Worm (Caenorhabditis elegans) whole organism, L2 larva: Measurements from ENCODE around the gene rab-21.

ENCODE experiments used
- C34F6.9 ChIP-seq: fragments of 150-350 bp; optimal IDR thresholded peaks from 2 replicates; lab custom pipeline; 2014; ENCODE audit warnings: missing biosample characterization, missing genetic modification characterization
- Y55F3AM.14 ChIP-seq: fragments of 200-800 bp; sonication (Bioruptor generic); optimal IDR thresholded peaks from 2 replicates; lab custom pipeline; 2018; ENCODE audit warnings: mild to moderate bottlenecking, missing genetic modification characterization, missing compliant biosample characterization
- ZK546.5 ChIP-seq: sonication (generic microtip); optimal IDR thresholded peaks from 2 replicates; lab custom pipeline; 2017; ENCODE audit warnings: missing biosample characterization, missing genetic modification characterization
- alr-1 ChIP-seq: fragments of 150-350 bp; optimal IDR thresholded peaks from 2 replicates; lab custom pipeline; 2014; ENCODE audit warnings: missing biosample characterization, missing genetic modification characterization
- aly-2 ChIP-seq: fragments of 150-350 bp; optimal IDR thresholded peaks from 2 replicates; lab custom pipeline; 2014; ENCODE audit warnings: missing biosample characterization, missing genetic modification characterization
- blmp-1 ChIP-seq: sonication (generic microtip); optimal IDR thresholded peaks from 2 replicates; lab custom pipeline; 2017; ENCODE audit warnings: missing genetic modification characterization, mild to moderate bottlenecking, missing compliant biosample characterization, antibody characterized with exemption, moderate library complexity; ENCODE audit not compliant: insufficient read depth
- ceh-16 ChIP-seq: fragments of 150-350 bp; optimal IDR thresholded peaks from 2 replicates; lab custom pipeline; 2014; ENCODE audit warnings: missing biosample characterization, missing genetic modification characterization
- ceh-82 ChIP-seq: fragments of 150-350 bp; optimal IDR thresholded peaks from 2 replicates; lab custom pipeline; 2014; ENCODE audit warnings: missing biosample characterization, missing genetic modification characterization
- crh-2 ChIP-seq: sonication (generic microtip); optimal IDR thresholded peaks from 2 replicates; lab custom pipeline; 2017; ENCODE audit warnings: missing biosample characterization, missing genetic modification characterization
- dmd-4 ChIP-seq: sonication (generic microtip); optimal IDR thresholded peaks from 2 replicates; lab custom pipeline; 2017; ENCODE audit warnings: missing biosample characterization, missing genetic modification characterization
- egl-27 ChIP-seq: sonication (generic microtip); optimal IDR thresholded peaks from 3 replicates; lab custom pipeline; 2017; ENCODE audit warnings: missing biosample characterization, missing genetic modification reagents, missing genetic modification characterization
- elt-1 ChIP-seq: fragments of 150-350 bp; optimal IDR thresholded peaks from 2 replicates; lab custom pipeline; 2014; ENCODE audit warnings: missing biosample characterization, missing genetic modification characterization
- elt-3 ChIP-seq: sonication (generic microtip); optimal IDR thresholded peaks from 2 replicates; lab custom pipeline; 2017; ENCODE audit warnings: missing biosample characterization, missing genetic modification characterization
- fos-1 ChIP-seq: fragments of 150-350 bp; optimal IDR thresholded peaks from 2 replicates; lab custom pipeline; 2014; ENCODE audit warnings: missing biosample characterization, missing genetic modification characterization
- lin-11 ChIP-seq: fragments of 150-350 bp; sonication (generic microtip); optimal IDR thresholded peaks from 2 replicates; lab custom pipeline; 2014; ENCODE audit warnings: missing biosample characterization, missing genetic modification characterization, inconsistent platforms, mixed read lengths
- lin-39 ChIP-seq: fragments of 150-350 bp; optimal IDR thresholded peaks from 2 replicates; lab custom pipeline; 2014; ENCODE audit warnings: missing biosample characterization, missing genetic modification reagents, missing genetic modification characterization
- lsy-2 ChIP-seq, 2 experiments: fragments of 150-350 bp in 1 of 2; sonication (generic microtip) in 1 of 2; optimal IDR thresholded peaks; 2 replicates each; lab custom pipeline; 2014 to 2017; ENCODE audit warnings: missing biosample characterization in 2 of 2, missing genetic modification characterization in 2 of 2
- mab-5 ChIP-seq: fragments of 150-350 bp; optimal IDR thresholded peaks from 2 replicates; lab custom pipeline; 2014; ENCODE audit warnings: missing biosample characterization, missing genetic modification characterization
- mbf-1 ChIP-seq: sonication (generic microtip); optimal IDR thresholded peaks from 2 replicates; lab custom pipeline; 2017; ENCODE audit warnings: missing biosample characterization, missing genetic modification characterization
- mdl-1 ChIP-seq, 2 experiments: fragments of 150-350 bp in 1 of 2; sonication (generic microtip) in 1 of 2; optimal IDR thresholded peaks; 2 replicates each; lab custom pipeline; 2017; ENCODE audit warnings: missing biosample characterization in 2 of 2, missing genetic modification characterization in 2 of 2
- nhr-10 ChIP-seq: sonication (generic microtip); optimal IDR thresholded peaks from 2 replicates; lab custom pipeline; 2017; ENCODE audit warnings: missing biosample characterization, missing genetic modification characterization
- nhr-12 ChIP-seq: fragments of 150-350 bp; optimal IDR thresholded peaks from 2 replicates; lab custom pipeline; 2014; ENCODE audit warnings: missing biosample characterization, missing genetic modification characterization
- nhr-129 ChIP-seq: fragments of 150-350 bp; optimal IDR thresholded peaks from 2 replicates; lab custom pipeline; 2014; ENCODE audit warnings: missing biosample characterization, missing genetic modification characterization
- nhr-21 ChIP-seq: fragments of 150-350 bp; optimal IDR thresholded peaks from 2 replicates; lab custom pipeline; 2014; ENCODE audit warnings: missing biosample characterization, missing genetic modification characterization
- nhr-23 ChIP-seq: fragments of 150-350 bp; optimal IDR thresholded peaks from 2 replicates; lab custom pipeline; 2014; ENCODE audit warnings: missing biosample characterization, missing genetic modification reagents, missing genetic modification characterization
- nhr-237 ChIP-seq: fragments of 150-350 bp; optimal IDR thresholded peaks from 2 replicates; lab custom pipeline; 2014; ENCODE audit warnings: missing biosample characterization, missing genetic modification characterization
- nhr-25 ChIP-seq: fragments of 150-350 bp; sonication (generic microtip); optimal IDR thresholded peaks from 3 replicates; lab custom pipeline; 2014; ENCODE audit warnings: missing biosample characterization, missing genetic modification characterization
- nhr-77 ChIP-seq: fragments of 150-350 bp; optimal IDR thresholded peaks from 2 replicates; lab custom pipeline; 2014; ENCODE audit warnings: missing biosample characterization, missing genetic modification characterization
- peb-1 ChIP-seq: fragments of 150-350 bp; optimal IDR thresholded peaks from 2 replicates; lab custom pipeline; 2014; ENCODE audit warnings: missing biosample characterization, missing genetic modification characterization
- skn-1 ChIP-seq: sonication (generic microtip); optimal IDR thresholded peaks from 2 replicates; lab custom pipeline; 2017; ENCODE audit warnings: missing biosample characterization, missing genetic modification characterization
- sma-3 ChIP-seq: sonication (generic microtip); optimal IDR thresholded peaks from 2 replicates; lab custom pipeline; 2016; ENCODE audit warnings: missing genetic modification reagents, missing genetic modification characterization, missing compliant biosample characterization
- sma-9 ChIP-seq, 2 experiments: fragments of 150-350 bp in 1 of 2; sonication (generic microtip) in 1 of 2; optimal IDR thresholded peaks; 2 replicates each; lab custom pipeline; 2014 to 2016; ENCODE audit warnings: missing genetic modification characterization in 2 of 2, mild to moderate bottlenecking in 1 of 2, missing biosample characterization in 1 of 2, missing compliant biosample characterization in 1 of 2, missing genetic modification reagents in 1 of 2, moderate library complexity in 1 of 2
- snpc-4 ChIP-seq: fragments of 150-350 bp; optimal IDR thresholded peaks from 2 replicates; lab custom pipeline; 2014; ENCODE audit warnings: missing biosample characterization, missing genetic modification characterization
- unc-39 ChIP-seq: fragments of 150-350 bp; optimal IDR thresholded peaks from 2 replicates; lab custom pipeline; 2014; ENCODE audit warnings: missing biosample characterization, missing genetic modification characterization
- unc-62 ChIP-seq: fragments of 150-350 bp; optimal IDR thresholded peaks from 2 replicates; lab custom pipeline; 2014; ENCODE audit warnings: missing biosample characterization, missing genetic modification reagents, missing genetic modification characterization
- zag-1 ChIP-seq: fragments of 150-350 bp; optimal IDR thresholded peaks from 2 replicates; lab custom pipeline; 2014; ENCODE audit warnings: missing biosample characterization, missing genetic modification characterization
- ztf-11 ChIP-seq: sonication (generic microtip); optimal IDR thresholded peaks from 2 replicates; lab custom pipeline; 2017; ENCODE audit warnings: missing biosample characterization, missing genetic modification characterization

Gene rab-21

DNA sequence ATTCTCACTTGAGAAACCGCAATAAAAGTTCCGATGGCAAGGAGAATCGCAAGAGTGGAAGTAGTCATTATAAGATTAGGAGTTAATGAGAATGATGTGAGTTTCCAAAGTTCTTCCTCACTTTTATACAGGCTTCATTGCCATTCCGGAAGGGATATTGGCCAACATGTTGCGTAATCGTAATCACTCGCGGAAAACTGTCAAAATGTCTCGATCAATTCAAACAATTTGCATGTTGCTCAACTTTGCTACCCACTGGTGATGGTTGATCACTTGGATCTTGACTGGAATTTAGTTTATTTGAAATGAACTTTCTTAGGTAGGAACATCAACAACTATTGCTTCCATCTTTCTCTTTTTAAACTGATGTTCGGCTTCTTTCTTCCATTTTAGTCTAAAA lies 22.6 kb upstream of the rab-21 start, which contains the start of gene idpb-4:
TSS of gene idpb-4 (minus strand) at position 101 of the 400 bp plus-strand sequence.
- TF ChIP-seq alr-1 (tag; lab: Kevin White, UChicago) (no peak), nhr-129 (no peak), fos-1 (no peak), aly-2 (no peak), peb-1 (tag; lab: Kevin White, UChicago) (no peak), sma-3 (GFP tag; lab: Kevin White, UChicago) (no peak), ztf-11 (tag; lab: Kevin White, UChicago) (no peak), Y55F3AM.14 (GFP tag; lab: Kevin White, UChicago) (no peak), mdl-1 (tag; optimal IDR thresholded peaks at IDR 0.05; lab: Kevin White, UChicago) (no peak), egl-27 (no peak), ceh-82 (tag; lab: Kevin White, UChicago) (no peak), nhr-77 (no peak), mab-5 (tag; lab: Kevin White, UChicago) (no peak), elt-3 (tag; lab: Kevin White, UChicago) (no peak), nhr-23 (tag; lab: Kevin White, UChicago) (no peak), blmp-1 (tag; lab: Kevin White, UChicago) (no peak), skn-1 (tag; lab: Kevin White, UChicago) (no peak), lsy-2 (tag; optimal IDR thresholded peaks at IDR 0.05; lab: Kevin White, UChicago) (no peak), nhr-25 (tag; lab: Kevin White, UChicago) (no peak), nhr-10 (tag; lab: Kevin White, UChicago) (no peak)

DNA sequence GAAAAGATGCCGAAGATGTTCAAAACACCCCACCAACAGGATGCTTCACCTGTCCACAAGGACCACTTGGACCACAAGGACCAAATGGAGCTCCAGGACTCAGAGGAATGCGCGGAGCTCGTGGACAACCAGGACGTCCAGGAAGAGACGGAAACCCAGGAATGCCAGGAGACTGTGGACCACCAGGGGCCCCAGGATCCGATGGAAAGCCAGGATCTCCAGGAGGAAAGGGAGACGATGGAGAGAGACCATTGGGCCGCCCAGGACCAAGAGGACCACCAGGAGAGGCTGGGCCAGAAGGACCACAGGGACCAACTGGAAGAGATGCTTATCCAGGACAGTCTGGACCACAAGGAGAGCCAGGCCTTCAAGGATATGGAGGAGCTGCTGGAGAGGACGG lies 18.8 kb upstream of the rab-21 start:
- TF ChIP-seq aly-2 (no peak), dmd-4 (tag; lab: Kevin White, UChicago) (no peak), mab-5 (tag; lab: Kevin White, UChicago) (no peak), nhr-129 (no peak)

DNA sequence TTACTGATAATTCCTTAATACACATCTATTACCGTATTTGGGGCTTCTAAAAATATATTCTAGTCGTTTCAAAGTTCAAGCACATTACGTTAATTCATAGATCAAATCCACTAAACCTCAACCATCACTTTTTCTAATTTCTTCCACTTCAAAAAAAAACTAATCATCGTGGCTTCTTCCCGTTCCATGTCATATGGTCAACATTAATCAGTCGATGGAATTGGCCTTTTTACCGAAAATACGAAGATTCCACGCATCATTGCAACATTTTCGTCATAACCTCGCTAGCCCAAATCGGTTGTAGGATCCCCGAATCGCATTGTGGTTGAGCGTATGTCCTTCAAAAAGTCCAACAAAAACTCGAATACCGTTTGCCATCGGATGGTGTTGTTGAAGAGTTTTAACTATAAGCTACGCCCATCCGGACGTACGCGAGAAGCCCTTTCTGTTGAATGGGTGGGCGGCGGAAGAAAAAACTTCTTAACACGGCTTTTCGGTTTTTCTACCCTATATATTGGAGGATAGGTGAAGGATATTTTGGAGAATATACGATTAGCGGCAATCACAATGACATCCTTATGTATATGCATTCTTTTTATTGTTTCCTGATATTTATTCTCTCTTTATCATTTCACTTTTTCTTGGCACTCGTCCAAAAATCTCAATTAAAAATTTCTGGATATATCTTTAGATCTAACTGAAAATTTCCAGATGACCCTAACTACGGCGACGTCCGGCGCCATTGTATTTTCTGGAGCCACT lies 17.7 kb upstream of the rab-21 start, which contains the start of gene rol-6:
TSS of gene rol-6 (plus strand) at position 712 of the 762 bp plus-strand sequence.
- TF ChIP-seq nhr-25 (tag; lab: Kevin White, UChicago): no peak
- peak; percentile 10 for TF ChIP-seq nhr-21 (tag; lab: Kevin White, UChicago)
- TF ChIP-seq snpc-4 (tag; lab: Kevin White, UChicago): no peak

DNA sequence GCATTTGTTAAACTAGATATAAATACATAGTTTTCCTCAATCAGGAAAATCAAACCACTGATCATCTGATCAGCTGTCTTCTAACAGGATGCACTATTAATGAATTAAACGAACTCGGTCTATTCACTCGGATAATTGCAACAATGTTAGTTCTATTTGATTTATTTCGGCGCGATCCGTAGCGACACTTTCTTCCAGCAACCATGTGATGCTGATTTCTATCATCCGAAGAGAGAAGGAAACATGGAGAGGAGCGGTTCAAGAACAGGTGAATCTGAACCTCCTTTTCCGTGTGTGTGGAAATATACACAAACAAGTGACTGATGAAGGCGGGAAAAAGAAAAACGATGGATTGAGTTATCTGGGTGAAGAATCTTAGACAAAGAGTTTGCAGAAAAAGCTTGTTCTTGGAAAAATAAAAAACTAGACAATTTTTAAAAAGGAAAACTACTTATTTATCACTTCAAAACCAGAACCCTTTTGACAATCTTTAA lies 17.0 kb upstream of the rab-21 start:
- TF ChIP-seq nhr-25 (tag; lab: Kevin White, UChicago) (no peak), nhr-21 (tag; lab: Kevin White, UChicago) (peak; percentile 65)
- TF ChIP-seq, all 48 proteins: peak for 1

DNA sequence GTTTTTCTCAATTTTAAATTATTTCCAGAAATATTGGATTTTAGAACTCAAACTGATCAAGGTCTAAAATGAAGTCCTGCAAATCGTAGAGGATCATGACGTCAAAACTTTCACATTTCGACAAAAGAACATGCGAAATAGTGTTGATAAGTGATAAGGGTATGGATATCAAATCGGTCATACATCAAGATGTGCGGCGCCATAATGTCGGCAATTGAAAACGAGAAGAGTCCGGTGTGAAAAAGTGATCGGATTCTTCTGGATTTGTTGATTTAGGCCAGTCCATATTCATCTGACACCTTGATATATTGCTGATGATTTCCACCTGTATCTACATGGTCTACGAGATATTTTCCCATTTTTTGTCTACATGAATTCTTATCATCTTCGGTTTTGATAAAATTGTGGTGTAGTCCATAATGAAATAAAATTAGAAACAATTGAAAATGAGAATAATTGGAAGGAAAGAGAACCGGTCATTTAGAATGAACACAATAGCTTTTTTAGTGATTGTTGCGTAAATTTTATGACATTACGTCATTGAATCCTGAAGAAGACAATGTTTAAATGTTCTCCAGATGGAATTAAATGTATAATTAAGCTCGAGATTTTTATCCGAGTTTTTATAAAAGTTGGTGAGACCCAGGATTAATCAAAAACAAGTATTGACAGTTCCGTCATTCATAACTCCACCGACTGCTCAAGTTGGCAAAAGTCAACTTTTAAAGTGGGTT lies 16.3 kb upstream of the rab-21 start:
- TF ChIP-seq nhr-10 (tag; lab: Kevin White, UChicago) (no peak), nhr-21 (tag; lab: Kevin White, UChicago) (peak; percentile 65)

DNA sequence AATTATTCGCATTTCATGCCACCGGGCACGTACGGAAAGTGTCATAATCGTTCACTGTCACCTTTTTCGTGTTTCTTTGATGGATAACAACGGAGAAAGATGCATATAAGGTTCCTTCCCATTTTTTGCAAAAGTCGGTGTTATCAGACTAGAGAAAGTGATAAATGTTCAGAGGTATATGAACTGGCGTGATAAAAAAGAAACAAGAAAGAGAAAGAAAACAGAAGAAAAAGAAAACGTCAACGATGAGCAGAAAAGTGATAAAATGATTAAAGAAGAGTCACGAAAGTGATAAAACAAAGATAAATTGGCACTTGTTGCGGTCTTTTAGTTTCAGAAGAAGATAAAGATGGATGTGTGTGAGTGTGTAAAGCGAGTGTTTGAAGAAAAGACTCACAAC lies 15.5 kb upstream of the rab-21 start:
- TF ChIP-seq nhr-21 (tag; lab: Kevin White, UChicago): peak; percentile 19
- TF ChIP-seq unc-39 (tag; lab: Kevin White, UChicago): no peak
- TF ChIP-seq alr-1 (tag; lab: Kevin White, UChicago): no peak
- no peak for TF ChIP-seq mbf-1 (tag; lab: Kevin White, UChicago)
- TF ChIP-seq nhr-77: no peak
- TF ChIP-seq skn-1 (tag; lab: Kevin White, UChicago): no peak
- TF ChIP-seq C34F6.9 (tag; lab: Kevin White, UChicago): peak; percentile 7
- TF ChIP-seq ZK546.5: no peak
- no peak for TF ChIP-seq lin-39
- TF ChIP-seq crh-2 (tag; lab: Kevin White, UChicago): no peak
- TF ChIP-seq ceh-82 (tag; lab: Kevin White, UChicago): no peak
- no peak for TF ChIP-seq ztf-11 (tag; lab: Kevin White, UChicago)
- no peak for TF ChIP-seq lin-11
- peak; percentile 28 for TF ChIP-seq sma-9 (GFP tag; optimal IDR thresholded peaks at IDR 0.05; lab: Kevin White, UChicago)
- TF ChIP-seq sma-9 (tag; optimal IDR thresholded peaks at IDR 0.05; lab: Kevin White, UChicago): no peak
- TF ChIP-seq ceh-16 (tag; lab: Kevin White, UChicago): no peak
- TF ChIP-seq nhr-237: no peak
- TF ChIP-seq elt-1 (tag; lab: Kevin White, UChicago): no peak
- TF ChIP-seq nhr-12 (tag; lab: Kevin White, UChicago): no peak
- no peak for TF ChIP-seq egl-27
- TF ChIP-seq aly-2: no peak
- peak; percentile 17 for TF ChIP-seq fos-1
- TF ChIP-seq peb-1 (tag; lab: Kevin White, UChicago): no peak
- no peak for TF ChIP-seq nhr-129
- no peak for TF ChIP-seq snpc-4 (tag; lab: Kevin White, UChicago)
- peak; percentile 88 for TF ChIP-seq blmp-1 (tag; lab: Kevin White, UChicago)
- no peak for TF ChIP-seq unc-62 (GFP tag; lab: Kevin White, UChicago)
- TF ChIP-seq zag-1 (tag; lab: Kevin White, UChicago): no peak
- TF ChIP-seq lsy-2 (tag; optimal IDR thresholded peaks at IDR 0.05; lab: Kevin White, UChicago): no peak
